Fruit fly (Drosophila melanogaster) whole organism, pupa: ENCODE measurements around the gene CG7970.

Experiments used
- CG10348 ChIP-seq: fragments of 200-800 bp; sonication (Bioruptor generic); IDR thresholded peaks from 2 replicates; pipeline ENCODE4 v1.3.6; 2022; ENCODE audit warnings: missing biosample characterization, missing genetic modification characterization
- CG12605 ChIP-seq: fragments of 200-800 bp; sonication (Bioruptor generic); IDR thresholded peaks from 2 replicates; pipeline ENCODE4 v1.3.6; 2022; ENCODE audit warnings: missing biosample characterization, missing genetic modification characterization
- CG13204 ChIP-seq: fragments of 200-800 bp; sonication (Bioruptor generic); optimal IDR thresholded peaks from 2 replicates; lab custom pipeline; 2018; ENCODE audit warnings: missing biosample characterization, mild to moderate bottlenecking, missing genetic modification characterization, moderate library complexity
- CG15710 ChIP-seq: fragments of 200-800 bp; sonication (Bioruptor generic); optimal IDR thresholded peaks from 2 replicates; lab custom pipeline; 2018; ENCODE audit warnings: missing biosample characterization, mild to moderate bottlenecking, missing genetic modification characterization, moderate library complexity
- CG34367 ChIP-seq: fragments of 200-800 bp; sonication (Bioruptor generic); optimal IDR thresholded peaks from 2 replicates; lab custom pipeline; 2018; ENCODE audit warnings: missing biosample characterization, mild to moderate bottlenecking, missing genetic modification characterization
- CG8301 ChIP-seq: fragments of 200-800 bp; sonication (Bioruptor generic); optimal IDR thresholded peaks from 2 replicates; lab custom pipeline; 2018; ENCODE audit warnings: missing biosample characterization, mild to moderate bottlenecking, missing genetic modification characterization
- EcR ChIP-seq: fragments of 200-800 bp; sonication (Bioruptor generic); optimal IDR thresholded peaks from 3 replicates; lab custom pipeline; 2019; ENCODE audit warnings: missing biosample characterization, missing genetic modification characterization, mild to moderate bottlenecking, moderate library complexity, missing genetic modification reagents
- Ets98B ChIP-seq: fragments of 200-800 bp; sonication (Bioruptor generic); IDR thresholded peaks from 2 replicates; pipeline ENCODE4 v1.3.6; 2022; ENCODE audit warnings: missing biosample characterization, missing genetic modification characterization
- Pif1B ChIP-seq: fragments of 200-800 bp; sonication (Bioruptor generic); optimal IDR thresholded peaks from 3 replicates; lab custom pipeline; 2016; ENCODE audit warnings: missing biosample characterization, missing genetic modification characterization
- Snoo ChIP-seq: fragments of 200-800 bp; sonication (Bioruptor generic); optimal IDR thresholded peaks from 3 replicates; lab custom pipeline; 2017; ENCODE audit warnings: missing biosample characterization, mild to moderate bottlenecking, missing genetic modification characterization, inconsistent platforms
- fd96Ca ChIP-seq: fragments of 200-800 bp; sonication (Bioruptor generic); IDR thresholded peaks from 3 replicates; pipeline ENCODE4 v1.3.6; 2022; ENCODE audit warnings: missing biosample characterization, missing genetic modification characterization
- rn ChIP-seq: fragments of 200-800 bp; sonication (Bioruptor generic); IDR thresholded peaks from 2 replicates; pipeline ENCODE4 v1.3.6; 2022; ENCODE audit warnings: missing biosample characterization, missing genetic modification characterization

DNA sequence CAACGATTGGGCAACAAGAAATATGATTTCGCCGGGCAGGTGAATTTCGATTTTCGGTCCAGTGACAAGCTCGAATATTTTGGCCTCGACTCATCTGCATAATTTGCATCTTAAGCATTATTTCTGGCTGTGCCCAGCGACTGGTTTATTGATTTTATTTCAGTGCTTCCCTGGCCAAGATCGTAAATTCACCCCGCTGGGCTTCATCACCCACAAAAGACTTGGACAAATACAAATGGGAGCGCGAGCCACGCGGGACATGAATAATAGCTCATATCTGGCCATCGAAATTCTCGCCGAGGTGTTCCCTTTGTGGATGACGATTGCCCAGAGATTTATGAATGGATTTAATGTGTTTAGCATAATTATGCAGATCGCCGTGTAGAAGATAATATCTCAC lies 22.7 kb downstream of the CG7970 start:
- no peak for TF ChIP-seq CG13204 (GFP tag; lab: Kevin White, UChicago)
- TF ChIP-seq Pif1B, result no peak
- TF ChIP-seq Ets98B (GFP tag; lab: Robert Waterston, UW), result no peak
- no peak for TF ChIP-seq CG34367
- TF ChIP-seq Snoo (tag; lab: Kevin White, UChicago), result no peak
- no peak for TF ChIP-seq CG15710
- TF ChIP-seq fd96Ca (GFP tag; lab: Robert Waterston, UW), result no peak
- TF ChIP-seq rn, result no peak
- TF ChIP-seq EcR (GFP tag; lab: Kevin White, UChicago), result no peak
- TF ChIP-seq CG10348 (GFP tag; lab: Robert Waterston, UW), result no peak
- TF ChIP-seq CG8301 (tag; lab: Kevin White, UChicago), result no peak
- TF ChIP-seq CG12605, result no peak
